Worm (Caenorhabditis elegans): ENCODE data around the gene tdo-2.

tdo-2 gene

DNA sequence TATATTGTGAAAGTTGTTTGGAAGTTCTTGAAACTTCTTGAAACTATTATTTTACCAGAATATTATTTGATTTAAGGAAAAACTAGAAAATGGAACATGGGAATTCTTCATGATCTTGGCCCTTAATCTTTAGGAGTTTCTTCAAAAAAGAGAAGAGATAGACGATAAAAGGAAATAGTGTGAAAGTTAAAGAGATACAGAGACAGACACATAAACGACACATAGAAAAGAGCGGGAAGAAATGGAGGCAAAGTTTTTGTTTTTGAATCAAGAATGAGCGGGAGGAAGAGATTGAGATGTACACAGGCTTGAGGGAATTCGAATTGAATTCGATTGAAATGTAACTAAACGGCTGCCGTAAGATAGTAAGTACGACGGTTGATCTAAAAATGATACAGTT, 22.3 kb downstream of the tdo-2 start:
- peak; percentile 30 for TF ChIP-seq efl-1 (GFP tag; optimal IDR thresholded peaks at IDR 0.05)
- no peak for TF ChIP-seq ceh-100 (GFP tag; IDR thresholded peaks at IDR 0.05)

DNA sequence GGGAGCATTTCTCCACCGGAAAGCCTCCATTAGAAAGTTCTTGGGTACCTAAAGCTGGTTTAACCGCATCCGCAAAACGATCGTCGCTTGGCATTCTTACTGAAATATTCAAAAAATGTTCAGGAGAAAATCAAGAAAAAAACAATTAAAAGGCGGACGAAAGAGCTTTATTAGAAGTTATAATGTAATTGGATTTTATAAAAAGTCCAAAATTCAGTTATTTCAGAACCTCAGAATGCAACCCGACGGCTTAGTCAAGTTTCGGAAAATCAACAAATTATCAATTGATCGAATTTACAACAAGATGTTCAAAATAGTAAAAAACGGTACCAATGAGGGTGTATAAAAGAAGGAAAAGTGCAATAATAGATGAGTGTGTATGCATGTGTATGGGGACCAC, 23.8 kb downstream of the tdo-2 start, which contains the start of gene pxl-1:
pxl-1 (minus strand) TSS at position 101 of the 400 bp plus-strand sequence.
- TF ChIP-seq rec-8 (tag; optimal IDR thresholded peaks at IDR 0.05), result no peak

DNA sequence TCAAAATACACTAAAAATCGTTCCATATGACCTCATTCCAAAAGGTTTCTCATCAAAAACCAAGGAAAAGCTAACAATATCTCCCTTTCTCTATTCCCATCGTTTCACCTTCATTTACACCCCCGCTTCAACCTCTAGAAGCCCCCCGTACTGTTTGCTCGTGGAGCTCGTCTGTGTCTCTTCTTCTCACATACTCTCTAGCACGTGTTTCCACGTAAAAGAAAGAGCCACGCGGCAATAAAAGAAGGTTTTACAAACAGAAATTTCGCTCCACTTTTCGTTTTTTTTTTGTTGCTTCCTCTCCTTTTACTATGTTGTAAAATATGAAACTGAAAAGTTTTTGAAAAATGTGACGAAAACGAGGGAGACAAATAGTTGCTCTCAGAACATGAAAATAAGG, 26.8 kb downstream of the tdo-2 start:
- TF ChIP-seq egl-44 (GFP tag; IDR thresholded peaks at IDR 0.05) (no peak), pha-4 (tag; optimal IDR thresholded peaks at IDR 0.05) (peak; percentile 63)

DNA sequence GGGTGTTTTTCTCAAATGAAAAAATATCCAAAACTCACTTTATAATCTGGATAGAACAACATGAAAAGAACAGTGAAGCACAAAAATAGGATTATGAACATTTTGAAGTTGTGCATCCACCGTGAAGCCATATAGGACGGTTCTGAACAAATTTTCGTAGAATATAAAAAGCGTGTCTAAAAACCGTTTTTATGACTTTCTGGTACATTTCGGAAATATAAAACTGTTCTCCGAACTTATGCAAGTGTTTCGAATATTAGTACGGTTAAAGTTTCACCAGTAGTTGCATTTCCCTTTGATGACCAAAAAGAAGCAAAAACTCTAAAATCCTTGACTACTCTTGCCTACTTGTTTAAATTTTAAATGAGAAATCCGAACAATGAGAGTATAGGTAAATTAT, 31.1 kb downstream of the tdo-2 start, which contains the start of gene C28H8.8:
C28H8.8 (minus strand) TSS at position 101 of the 400 bp plus-strand sequence.
- TF ChIP-seq F49E8.2 (tag; optimal IDR thresholded peaks at IDR 0.05; ENCODE audit: insufficient read depth), result no peak
- no peak for TF ChIP-seq madf-10 (tag; optimal IDR thresholded peaks at IDR 0.05)
- no peak for TF ChIP-seq lin-54 (GFP tag; optimal IDR thresholded peaks at IDR 0.05)
- TF ChIP-seq unc-130 (GFP tag; optimal IDR thresholded peaks at IDR 0.05), result no peak
- TF ChIP-seq ZK185.1 (tag; optimal IDR thresholded peaks at IDR 0.05; ENCODE audit: poor library complexity, severe bottlenecking), result no peak
- no peak for TF ChIP-seq C17E4.6 (GFP tag; IDR thresholded peaks at IDR 0.05)

DNA sequence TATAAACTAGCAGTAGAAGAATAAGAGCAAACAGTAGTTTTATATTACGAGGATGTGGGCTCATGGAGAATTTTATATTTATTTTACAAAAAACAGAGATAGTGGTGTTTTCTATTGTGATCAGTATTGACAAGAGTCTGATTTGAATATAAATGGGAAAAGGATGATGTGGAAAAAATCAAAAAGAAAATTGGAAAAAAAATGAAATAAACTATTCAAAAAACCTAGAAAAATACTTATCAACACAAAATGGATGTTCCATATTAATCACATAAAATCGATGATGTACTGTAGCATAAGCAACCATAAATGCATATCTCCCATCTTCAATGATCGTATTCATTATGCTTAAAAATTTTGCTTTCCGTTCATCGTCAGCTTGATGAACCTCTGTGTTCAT, 32.9 kb downstream of the tdo-2 start, which contains the start of gene C28H8.7:
C28H8.7 (minus strand) TSS at position 101 of the 400 bp plus-strand sequence.
- TF ChIP-seq nhr-179 (tag; optimal IDR thresholded peaks at IDR 0.05) (no peak), gei-17 (GFP tag; optimal IDR thresholded peaks at IDR 0.05) (no peak), xnd-1 (tag; optimal IDR thresholded peaks at IDR 0.05) (no peak), F55B11.4 (tag; optimal IDR thresholded peaks at IDR 0.05; ENCODE audit: borderline replicate concordance, insufficient read depth) (no peak), aptf-2 (GFP tag; conservative IDR thresholded peaks at IDR 0.05) (no peak), nhr-27 (tag; optimal IDR thresholded peaks at IDR 0.05) (no peak), fkh-3 (tag; optimal IDR thresholded peaks at IDR 0.05) (no peak), B0035.1 (tag; optimal IDR thresholded peaks at IDR 0.05) (no peak), nfyb-1 (GFP tag; IDR thresholded peaks at IDR 0.05) (no peak), Y56A3A.18 (GFP tag; IDR thresholded peaks at IDR 0.05) (no peak), ztf-6 (GFP tag; IDR thresholded peaks at IDR 0.05) (no peak), sptf-2 (GFP tag; optimal IDR thresholded peaks at IDR 0.05) (no peak), die-1 (tag; optimal IDR thresholded peaks at IDR 0.05) (no peak), snpc-1.3 (tag; optimal IDR thresholded peaks at IDR 0.05; ENCODE audit: insufficient read depth) (no peak), akir-1 (GFP tag; optimal IDR thresholded peaks at IDR 0.05) (no peak), madf-6 (GFP tag; IDR thresholded peaks at IDR 0.05) (no peak), hmg-20 (GFP tag; IDR thresholded peaks at IDR 0.05) (no peak)

DNA sequence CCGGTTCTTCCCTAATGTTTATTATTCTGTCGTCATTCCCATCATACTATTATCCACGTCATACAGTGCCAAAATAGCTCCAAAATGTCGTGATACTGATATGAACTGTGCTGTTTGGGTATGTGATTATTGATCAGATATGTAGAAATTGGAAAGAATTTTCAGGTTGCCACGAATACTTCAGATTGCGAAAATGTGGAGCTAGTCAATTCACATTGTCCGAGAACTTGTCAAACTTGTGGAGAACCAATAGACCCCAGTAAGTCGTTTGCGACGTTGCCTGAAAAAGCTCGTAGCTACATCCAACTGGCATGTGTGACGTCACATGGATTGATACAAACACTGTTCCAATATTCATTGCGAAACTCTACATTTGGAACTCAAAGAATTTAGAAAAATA, 35.3 kb downstream of the tdo-2 start:
- no peak for TF ChIP-seq Y95B8A.8 (GFP tag; IDR thresholded peaks at IDR 0.05)
- TF ChIP-seq bed-1 (GFP tag; IDR thresholded peaks at IDR 0.05), result no peak
- TF ChIP-seq lin-54 (GFP tag; optimal IDR thresholded peaks at IDR 0.05), result no peak
- no peak for TF ChIP-seq madf-10 (tag; optimal IDR thresholded peaks at IDR 0.05)
